Fruit fly (Drosophila melanogaster): ENCODE data around the gene CG8927.
"Not testable (repeated sequence)": the region's sequence is repeated elsewhere in the genome, so short reads cannot be mapped to it uniquely, and the experiment has no call there.

The CG8927 gene

DNA sequence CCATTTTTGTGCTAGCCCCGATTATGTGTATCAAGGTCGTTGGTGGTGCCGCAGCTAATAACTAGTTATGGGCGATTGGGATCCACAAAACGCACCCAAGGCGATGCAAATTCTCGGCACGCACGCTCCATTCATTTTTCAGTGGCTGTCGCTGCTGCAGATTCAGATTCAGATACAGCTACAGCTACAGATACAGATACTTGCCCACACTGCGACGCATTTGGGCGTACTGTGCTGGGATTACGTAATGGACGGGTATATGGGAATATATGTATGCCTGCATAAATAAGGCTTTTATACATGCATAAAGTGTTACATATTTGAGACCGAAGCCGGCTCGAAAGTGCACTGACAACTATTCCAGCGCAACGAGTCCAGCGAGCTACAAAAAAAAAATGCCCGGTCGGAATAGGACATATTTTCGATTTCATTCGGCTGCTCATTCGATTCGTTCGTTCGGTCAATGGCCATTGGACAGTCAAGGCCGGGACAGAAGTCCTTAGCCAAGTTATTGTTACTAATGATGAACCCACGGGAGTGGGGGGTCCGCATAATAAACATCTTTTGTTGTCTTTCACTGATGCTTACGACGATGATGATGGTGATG lies 1.6 kb downstream of the CG8927 start:
- TF ChIP-seq ey (GFP tag; optimal IDR thresholded peaks at IDR 0.05) = no peak
- no peak for TF ChIP-seq sv (GFP tag; optimal IDR thresholded peaks at IDR 0.05)
- no peak for TF ChIP-seq brk (GFP tag; optimal IDR thresholded peaks at IDR 0.05)
- TF ChIP-seq rgr (GFP tag; optimal IDR thresholded peaks at IDR 0.05) = no peak

DNA sequence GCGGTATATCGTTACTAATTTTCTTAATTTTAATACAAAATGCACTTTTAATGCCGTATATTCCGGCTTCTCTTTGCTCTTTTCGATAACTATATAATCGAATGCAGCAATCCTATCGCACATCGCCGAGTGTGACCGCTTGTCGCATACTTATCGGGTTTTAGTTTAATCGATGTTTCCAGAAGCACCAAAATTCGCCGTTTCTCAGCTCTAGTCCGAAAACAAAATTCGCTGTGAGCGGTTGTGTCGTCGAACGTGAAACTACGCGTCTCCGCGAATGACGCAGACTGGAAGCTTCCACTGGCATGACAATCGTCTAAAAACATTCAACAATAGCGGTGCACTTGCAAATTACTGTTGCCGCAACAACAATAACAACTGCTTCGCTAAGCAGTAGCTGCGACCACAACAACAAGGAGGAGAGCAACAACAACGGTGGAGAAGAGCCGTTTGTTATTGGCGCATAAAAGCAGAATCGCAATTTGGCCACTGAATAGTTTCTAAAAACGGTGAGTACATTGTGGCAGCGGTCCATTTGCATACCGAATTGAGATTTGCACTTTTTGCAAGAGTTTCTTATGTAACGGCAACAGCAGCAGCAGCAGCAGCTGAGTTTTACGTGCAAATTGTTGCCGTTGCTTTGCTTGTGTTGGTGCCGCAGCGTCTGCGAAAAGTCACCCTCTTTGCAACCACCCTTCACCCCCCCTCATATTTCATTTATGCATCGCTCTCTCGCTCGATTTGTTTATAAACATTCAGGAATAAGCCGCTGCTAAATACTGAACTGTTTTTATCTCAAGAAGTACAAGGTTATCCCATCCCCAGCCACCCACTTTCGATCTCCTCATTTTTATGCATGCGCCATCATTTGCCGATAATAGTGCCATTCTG lies 6.2 kb downstream of the CG8927 start, which contains the start of gene sra:
TSS of gene sra (plus strand) at position 209 of the 891 bp plus-strand sequence.
- TF ChIP-seq dsf (GFP tag; optimal IDR thresholded peaks at IDR 0.05; ENCODE audit: borderline replicate concordance) = peak; percentile 10
- peak; percentile 89 for TF ChIP-seq Hr83 (GFP tag; optimal IDR thresholded peaks at IDR 0.05; ENCODE audit: poor library complexity, severe bottlenecking)
- peak; percentile 64 for TF ChIP-seq Jra (GFP tag; optimal IDR thresholded peaks at IDR 0.05)
- TF ChIP-seq h (GFP tag; optimal IDR thresholded peaks at IDR 0.05) = peak; percentile 27
- TF ChIP-seq Myc (optimal IDR thresholded peaks at IDR 0.05) = no peak
- peak; percentile 21 for TF ChIP-seq Sp1 (GFP tag; optimal IDR thresholded peaks at IDR 0.05)
- peak; percentile 56 for TF ChIP-seq rgr (GFP tag; optimal IDR thresholded peaks at IDR 0.05)
- TF ChIP-seq fru (GFP tag; optimal IDR thresholded peaks at IDR 0.05) = peak; percentile 2
- TF ChIP-seq sv (GFP tag; optimal IDR thresholded peaks at IDR 0.05) = no peak
- TF ChIP-seq Mio (GFP tag; optimal IDR thresholded peaks at IDR 0.05) = no peak
- TF ChIP-seq jim (GFP tag; optimal IDR thresholded peaks at IDR 0.05) = peak; percentile 69
- peak in 1 of 2 experiments; percentile 49 for TF ChIP-seq foxo (GFP tag; optimal IDR thresholded peaks at IDR 0.05)
- TF ChIP-seq Rel (GFP tag; optimal IDR thresholded peaks at IDR 0.05) = no peak
- TF ChIP-seq Rel (tag; optimal IDR thresholded peaks at IDR 0.05) = peak; percentile 43

DNA sequence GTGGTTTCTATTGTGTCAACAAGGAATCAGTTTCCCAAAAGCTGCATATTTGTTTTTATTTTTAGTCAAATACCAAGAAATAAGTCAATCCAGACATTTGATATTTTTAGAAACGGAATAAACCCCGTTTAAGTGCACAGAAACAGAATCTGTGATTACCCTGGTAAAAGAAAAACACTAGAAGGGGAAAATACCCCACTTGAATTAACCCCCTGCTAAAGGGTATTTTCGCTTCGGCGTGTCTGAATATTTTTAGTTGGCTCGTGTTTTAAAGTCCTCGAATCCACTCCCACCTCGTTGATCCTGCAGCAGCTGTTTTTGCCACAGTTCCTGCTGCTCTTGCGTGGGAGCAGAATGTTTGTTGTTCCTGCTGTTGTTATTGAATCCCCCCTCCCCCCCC lies 6.9 kb downstream of the CG8927 start:
- TF ChIP-seq CrebA (GFP tag; optimal IDR thresholded peaks at IDR 0.05; ENCODE audit: borderline replicate concordance) (no peak), sv (GFP tag; optimal IDR thresholded peaks at IDR 0.05) (no peak), lola (GFP tag; optimal IDR thresholded peaks at IDR 0.05) (no peak), dmrt93B (GFP tag; optimal IDR thresholded peaks at IDR 0.05) (no peak), brk (GFP tag; optimal IDR thresholded peaks at IDR 0.05) (no peak), br (GFP tag; optimal IDR thresholded peaks at IDR 0.05) (no peak), jim (GFP tag; optimal IDR thresholded peaks at IDR 0.05) (no peak), woc (GFP tag; optimal IDR thresholded peaks at IDR 0.05) (no peak), dl (GFP tag; optimal IDR thresholded peaks at IDR 0.05; ENCODE audit: insufficient read depth in 1 of 2, partially characterized antibody in 2 of 2) (no peak), Hr83 (GFP tag; optimal IDR thresholded peaks at IDR 0.05; ENCODE audit: poor library complexity, severe bottlenecking) (no peak), OdsH (GFP tag; optimal IDR thresholded peaks at IDR 0.05) (no peak), Jra (GFP tag; optimal IDR thresholded peaks at IDR 0.05) (no peak), sage (GFP tag; optimal IDR thresholded peaks at IDR 0.05) (no peak), Sp1 (GFP tag; optimal IDR thresholded peaks at IDR 0.05) (no peak)

DNA sequence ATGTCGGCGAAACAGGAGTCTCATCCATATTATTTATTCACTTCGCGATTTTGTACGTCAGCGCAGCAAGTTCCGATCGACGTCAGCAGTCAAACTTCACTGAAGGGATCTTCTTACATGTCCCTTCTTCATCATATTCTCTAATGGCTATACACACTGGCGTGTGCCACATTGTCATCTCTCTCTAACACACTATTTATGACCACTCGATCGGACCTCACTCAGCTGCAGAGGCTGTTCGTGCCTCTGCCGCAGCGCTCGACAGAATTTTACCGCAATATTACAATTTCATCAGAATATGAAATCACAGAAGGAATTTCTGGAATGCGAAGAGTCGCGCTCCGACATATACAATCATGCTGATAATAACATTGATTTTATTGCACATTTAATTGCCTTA lies 8.6 kb downstream of the CG8927 start, which contains the start of gene Bin1:
TSS of gene Bin1 (minus strand) at position 101 of the 400 bp plus-strand sequence.
- not testable (repeated sequence) for TF ChIP-seq sv (GFP tag; optimal IDR thresholded peaks at IDR 0.05); dl (GFP tag; optimal IDR thresholded peaks at IDR 0.05; ENCODE audit: insufficient read depth in 1 of 2, partially characterized antibody in 2 of 2); brk (GFP tag; optimal IDR thresholded peaks at IDR 0.05)

DNA sequence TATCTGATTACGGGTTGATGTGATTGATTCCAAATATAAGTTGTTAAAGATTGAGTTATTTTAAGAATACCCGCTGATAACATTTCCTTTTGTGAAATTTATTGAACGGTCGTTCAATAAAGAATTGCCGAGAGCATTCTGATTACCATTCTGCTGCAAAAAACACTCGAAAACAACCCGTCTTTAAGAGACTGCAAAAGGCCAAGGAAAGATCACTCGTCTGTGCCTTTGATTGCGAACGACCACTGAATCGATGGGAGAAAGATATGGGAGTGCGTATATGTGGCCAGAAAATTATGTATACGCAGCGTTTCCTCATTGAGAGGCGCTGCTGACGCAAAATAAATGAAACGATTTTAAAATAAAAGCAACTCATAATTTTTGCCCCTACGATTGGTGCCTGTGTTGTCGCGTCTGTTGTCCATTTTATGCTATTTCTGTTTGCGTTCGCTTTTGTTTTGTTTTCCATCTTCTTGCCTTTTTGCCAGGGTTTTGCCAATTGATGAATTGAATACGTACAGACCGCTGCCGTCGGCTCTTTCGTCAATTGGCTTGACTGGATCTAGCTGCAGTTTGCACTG lies 9.5 kb downstream of the CG8927 start:
- TF ChIP-seq ey (GFP tag; optimal IDR thresholded peaks at IDR 0.05) (no peak), Sp1 (GFP tag; optimal IDR thresholded peaks at IDR 0.05) (no peak), brk (GFP tag; optimal IDR thresholded peaks at IDR 0.05) (no peak), dl (GFP tag; optimal IDR thresholded peaks at IDR 0.05; ENCODE audit: insufficient read depth in 1 of 2, partially characterized antibody in 2 of 2) (no peak), h (GFP tag; optimal IDR thresholded peaks at IDR 0.05) (no peak), Mio (GFP tag; optimal IDR thresholded peaks at IDR 0.05) (no peak), psq (GFP tag; optimal IDR thresholded peaks at IDR 0.05) (no peak)

All from whole organism, wandering third instar larva.